Fruit fly (Drosophila melanogaster) whole organism, embryonic: ENCODE measurements around the gene mon2.

ENCODE experiments used
- Abd-B ChIP-seq: fragments of 200-800 bp; sonication (Bioruptor generic); optimal IDR thresholded peaks from 2 replicates; lab custom pipeline; 2018; ENCODE audit warnings: missing biosample characterization, mild to moderate bottlenecking, missing genetic modification characterization, moderate library complexity
- Atf-2 ChIP-seq: fragments of 200-800 bp; sonication (Bioruptor generic); optimal IDR thresholded peaks from 2 replicates; lab custom pipeline; 2016; ENCODE audit warnings: missing biosample characterization, missing genetic modification characterization
- BEAF-32 ChIP-seq: fragments of 200-800 bp; sonication (Bioruptor generic); optimal IDR thresholded peaks from 3 replicates; lab custom pipeline; 2017; ENCODE audit warnings: missing biosample characterization, missing genetic modification characterization, mild to moderate bottlenecking, moderate library complexity, missing genetic modification reagents
- CG14441 ChIP-seq: fragments of 200-800 bp; sonication (Bioruptor generic); IDR thresholded peaks from 2 replicates; pipeline ENCODE4 v1.3.6; 2022; ENCODE audit warnings: missing biosample characterization, missing genetic modification characterization
- CG14710 ChIP-seq: fragments of 200-800 bp; sonication (Bioruptor generic); optimal IDR thresholded peaks from 3 replicates; lab custom pipeline; 2019; ENCODE audit warnings: missing biosample characterization, mild to moderate bottlenecking, missing genetic modification characterization, moderate library complexity
- CG1603 ChIP-seq: fragments of 200-800 bp; sonication (Bioruptor generic); optimal IDR thresholded peaks from 2 replicates; lab custom pipeline; 2019; ENCODE audit warnings: missing biosample characterization, mild to moderate bottlenecking, missing genetic modification characterization, moderate library complexity
- CG2712 ChIP-seq: fragments of 200-800 bp; optimal IDR thresholded peaks from 3 replicates; lab custom pipeline; 2019; ENCODE audit warnings: missing biosample characterization, mild to moderate bottlenecking, missing genetic modification characterization, moderate library complexity
- CG30403 ChIP-seq: fragments of 200-800 bp; sonication (Bioruptor generic); optimal IDR thresholded peaks from 3 replicates; lab custom pipeline; 2016; ENCODE audit warnings: missing biosample characterization, missing genetic modification characterization
- CG31388 ChIP-seq: fragments of 200-800 bp; sonication (Bioruptor generic); optimal IDR thresholded peaks from 2 replicates; lab custom pipeline; 2016; ENCODE audit warnings: missing biosample characterization, missing genetic modification characterization
- CG31441 ChIP-seq: fragments of 200-800 bp; sonication (Bioruptor generic); IDR thresholded peaks from 2 replicates; pipeline ENCODE4 v1.3.6; 2022; ENCODE audit warnings: missing biosample characterization, missing genetic modification characterization
- CG3726 ChIP-seq: fragments of 200-800 bp; sonication (Bioruptor generic); IDR thresholded peaks from 3 replicates; pipeline ENCODE4, ENCODE4 v1.3.6; 2022; ENCODE audit warnings: missing biosample characterization, missing genetic modification characterization
- CG4328 ChIP-seq: fragments of 200-800 bp; sonication (Bioruptor generic); optimal IDR thresholded peaks from 3 replicates; lab custom pipeline; 2017; ENCODE audit warnings: missing biosample characterization, missing genetic modification reagents, missing genetic modification characterization
- CG4360 ChIP-seq: fragments of 200-800 bp; sonication (Bioruptor generic); IDR thresholded peaks from 2 replicates; pipeline ENCODE4 v1.3.6; 2022; ENCODE audit warnings: missing biosample characterization, missing genetic modification characterization
- CG6765 ChIP-seq: fragments of 200-800 bp; sonication (Bioruptor generic); optimal IDR thresholded peaks from 3 replicates; lab custom pipeline; 2017; ENCODE audit warnings: missing biosample characterization, mild to moderate bottlenecking, missing genetic modification characterization
- CG7928 ChIP-seq: fragments of 200-800 bp; sonication (Bioruptor generic); optimal IDR thresholded peaks from 2 replicates; lab custom pipeline; 2017; ENCODE audit warnings: missing biosample characterization, mild to moderate bottlenecking, missing genetic modification characterization
- CG9437 ChIP-seq: fragments of 200-800 bp; sonication (Bioruptor generic); optimal IDR thresholded peaks from 2 replicates; lab custom pipeline; 2018; ENCODE audit warnings: missing biosample characterization, mild to moderate bottlenecking, missing genetic modification characterization
- CG9797 ChIP-seq: fragments of 200-800 bp; sonication (Bioruptor generic); optimal IDR thresholded peaks from 3 replicates; lab custom pipeline; 2018; ENCODE audit warnings: missing biosample characterization, mild to moderate bottlenecking, missing genetic modification characterization
- CG9932 ChIP-seq: fragments of 200-800 bp; sonication (Bioruptor generic); IDR thresholded peaks from 2 replicates; pipeline ENCODE4 v1.3.6; 2022; ENCODE audit warnings: missing biosample characterization, missing genetic modification characterization
- CoRest ChIP-seq: fragments of 200-800 bp; sonication (Bioruptor generic); optimal IDR thresholded peaks from 3 replicates; lab custom pipeline; 2018; ENCODE audit warnings: missing biosample characterization, mild to moderate bottlenecking, missing genetic modification characterization, moderate library complexity
- Elba2 ChIP-seq: fragments of 200-800 bp; sonication (Bioruptor generic); optimal IDR thresholded peaks from 3 replicates; lab custom pipeline; 2016; ENCODE audit warnings: missing biosample characterization, missing genetic modification characterization
- Gsc ChIP-seq: fragments of 200-800 bp; sonication (Bioruptor generic); IDR thresholded peaks from 2 replicates; pipeline ENCODE4 v1.3.6; 2022; ENCODE audit warnings: missing biosample characterization, missing genetic modification characterization
- Hr3 ChIP-seq: fragments of 200-800 bp; sonication (Bioruptor generic); optimal IDR thresholded peaks from 3 replicates; lab custom pipeline; 2016; ENCODE audit warnings: missing biosample characterization, missing genetic modification characterization
- Jarid2 ChIP-seq: fragments of 200-800 bp; sonication (Bioruptor generic); optimal IDR thresholded peaks from 3 replicates; lab custom pipeline; 2017; ENCODE audit warnings: mild to moderate bottlenecking, missing biosample characterization, missing genetic modification reagents, missing genetic modification characterization
- Kr ChIP-seq: fragments of 200-800 bp; sonication (Bioruptor generic); optimal IDR thresholded peaks from 2 replicates; lab custom pipeline; 2017; ENCODE audit warnings: missing biosample characterization, mild to moderate bottlenecking, missing genetic modification characterization
- Meics ChIP-seq: fragments of 200-800 bp; sonication (Bioruptor generic); optimal IDR thresholded peaks from 2 replicates; lab custom pipeline; 2017; ENCODE audit warnings: missing biosample characterization, mild to moderate bottlenecking, missing genetic modification characterization
- Mes4 ChIP-seq: fragments of 200-800 bp; sonication (Bioruptor generic); optimal IDR thresholded peaks from 2 replicates; lab custom pipeline; 2016; ENCODE audit warnings: missing biosample characterization, missing genetic modification characterization
- Nf-YA ChIP-seq: fragments of 200-800 bp; sonication (Bioruptor generic); IDR thresholded peaks from 2 replicates; pipeline ENCODE4 v1.3.6; 2022; ENCODE audit warnings: missing biosample characterization, missing genetic modification characterization
- Side ChIP-seq: fragments of 200-800 bp; sonication (Bioruptor generic); optimal IDR thresholded peaks from 2 replicates; lab custom pipeline; 2016; ENCODE audit warnings: missing biosample characterization, missing genetic modification characterization
- Sin3A ChIP-seq: fragments of >200 bp; optimal IDR thresholded peaks from 2 replicates; lab custom pipeline; 2018
- TFAM ChIP-seq: fragments of 200-800 bp; sonication (Bioruptor generic); optimal IDR thresholded peaks from 2 replicates; lab custom pipeline; 2017; ENCODE audit warnings: missing biosample characterization, missing genetic modification characterization, inconsistent platforms
- Usf ChIP-seq: fragments of 200-800 bp; sonication (Bioruptor generic); optimal IDR thresholded peaks from 2 replicates; lab custom pipeline; 2017; ENCODE audit warnings: missing genotype, missing biosample characterization, missing genetic modification characterization
- aop ChIP-seq: fragments of 200-800 bp; sonication (Bioruptor generic); IDR thresholded peaks from 2 replicates; pipeline ENCODE4 v1.3.6; 2022; ENCODE audit warnings: missing biosample characterization, missing genetic modification characterization
- az2 ChIP-seq: fragments of 200-800 bp; sonication (Bioruptor generic); optimal IDR thresholded peaks from 3 replicates; lab custom pipeline; 2016; ENCODE audit warnings: missing biosample characterization, missing genetic modification characterization
- bowl ChIP-seq: fragments of 200-800 bp; sonication (Bioruptor generic); IDR thresholded peaks from 2 replicates; pipeline ENCODE4 v1.3.6; 2022; ENCODE audit warnings: missing biosample characterization, missing genetic modification characterization
- btn ChIP-seq: fragments of 200-800 bp; sonication (Bioruptor generic); optimal IDR thresholded peaks from 2 replicates; lab custom pipeline; 2016; ENCODE audit warnings: missing biosample characterization, missing genetic modification characterization
- cad ChIP-seq: fragments of >200 bp; optimal IDR thresholded peaks from 2 replicates; lab custom pipeline; 2017; ENCODE audit warnings: missing biosample characterization, missing genetic modification characterization
- cas ChIP-seq: fragments of 200-800 bp; sonication (Bioruptor generic); IDR thresholded peaks from 2 replicates; pipeline ENCODE4 v1.3.6; 2022; ENCODE audit warnings: missing biosample characterization, missing genetic modification characterization
- chn ChIP-seq: fragments of 200-800 bp; sonication (Bioruptor generic); optimal IDR thresholded peaks from 2 replicates; lab custom pipeline; 2016; ENCODE audit warnings: missing biosample characterization, missing genetic modification characterization
- dan ChIP-seq: fragments of 200-800 bp; sonication (Bioruptor generic); IDR thresholded peaks from 2 replicates; pipeline ENCODE4 v1.3.6; 2022; ENCODE audit warnings: missing biosample characterization, missing genetic modification characterization
- ewg ChIP-seq: fragments of 200-800 bp; sonication (Bioruptor generic); optimal IDR thresholded peaks from 3 replicates; lab custom pipeline; 2017; ENCODE audit warnings: mild to moderate bottlenecking, missing biosample characterization, missing genetic modification reagents, missing genetic modification characterization
- exex ChIP-seq: fragments of 200-800 bp; sonication (Bioruptor generic); optimal IDR thresholded peaks from 4 replicates; lab custom pipeline; 2018; ENCODE audit warnings: missing biosample characterization, mild to moderate bottlenecking, missing genetic modification characterization, moderate library complexity
- gcm ChIP-seq: fragments of 200-800 bp; sonication (Bioruptor generic); optimal IDR thresholded peaks from 2 replicates; lab custom pipeline; 2019; ENCODE audit warnings: missing biosample characterization, mild to moderate bottlenecking, missing genetic modification characterization, moderate library complexity
- gcm2 ChIP-seq: fragments of 200-800 bp; sonication (Bioruptor generic); optimal IDR thresholded peaks from 2 replicates; lab custom pipeline; 2016; ENCODE audit warnings: missing biosample characterization, missing genetic modification characterization
- jing ChIP-seq: fragments of 200-800 bp; sonication (Bioruptor generic); optimal IDR thresholded peaks from 2 replicates; lab custom pipeline; 2018; ENCODE audit warnings: missing biosample characterization, mild to moderate bottlenecking, missing genetic modification characterization
- kni ChIP-seq: fragments of 200-800 bp; sonication (Bioruptor generic); optimal IDR thresholded peaks from 3 replicates; lab custom pipeline; 2017; ENCODE audit warnings: mild to moderate bottlenecking, missing biosample characterization, missing genetic modification reagents, missing genetic modification characterization
- p53 ChIP-seq: fragments of 200-800 bp; sonication (Bioruptor generic); optimal IDR thresholded peaks from 2 replicates; lab custom pipeline; 2016; ENCODE audit warnings: missing biosample characterization, missing genetic modification characterization
- phol ChIP-seq: fragments of 200-800 bp; sonication (Bioruptor generic); optimal IDR thresholded peaks from 3 replicates; lab custom pipeline; 2018; ENCODE audit warnings: missing biosample characterization, mild to moderate bottlenecking, missing genetic modification characterization, moderate library complexity
- psq ChIP-seq: fragments of 200-800 bp; sonication (Bioruptor generic); optimal IDR thresholded peaks from 2 replicates; lab custom pipeline; 2017; ENCODE audit warnings: missing biosample characterization, missing genetic modification characterization
- sna ChIP-seq: fragments of 200-800 bp; sonication (Bioruptor generic); IDR thresholded peaks from 2 replicates; pipeline ENCODE4 v1.3.6; 2022; ENCODE audit warnings: missing biosample characterization, missing genetic modification characterization; ENCODE audit not compliant: partially characterized antibody
- stc ChIP-seq: fragments of 200-800 bp; sonication (Bioruptor generic); IDR thresholded peaks from 2 replicates; pipeline ENCODE4 v1.3.6; 2022; ENCODE audit warnings: missing biosample characterization, missing genetic modification characterization
- z ChIP-seq: fragments of 200-800 bp; sonication (Bioruptor generic); IDR thresholded peaks from 3 replicates; pipeline ENCODE4 v1.3.6; 2022; ENCODE audit warnings: missing biosample characterization, missing genetic modification characterization
- zfh2 ChIP-seq: fragments of 200-800 bp; sonication (Bioruptor generic); optimal IDR thresholded peaks from 2 replicates; lab custom pipeline; 2016; ENCODE audit warnings: missing biosample characterization, missing genetic modification characterization

mon2 gene

dm6 chr2L:8086736-8087467 is 36.9 kb downstream of the mon2 start (continued):
- TF ChIP-seq gcm (GFP tag; lab: Kevin White, UChicago) (no peak), CG30403 (GFP tag; lab: Kevin White, UChicago) (no peak), gcm2 (GFP tag; lab: Kevin White, UChicago) (no peak), z (GFP tag; lab: Robert Waterston, UW) (no peak), Hr3 (GFP tag; lab: Kevin White, UChicago) (no peak), Kr (no peak), CG4328 (GFP tag; lab: Kevin White, UChicago) (no peak), dan (GFP tag; lab: Robert Waterston, UW) (no peak), CG14710 (tag; lab: Kevin White, UChicago) (no peak), CG9797 (no peak), Atf-2 (GFP tag; lab: Kevin White, UChicago) (no peak), CoRest (tag; lab: Kevin White, UChicago) (peak; percentile 17), CG31388 (no peak), CG7928 (GFP tag; lab: Kevin White, UChicago) (no peak), CG31441 (GFP tag; lab: Robert Waterston, UW) (no peak), Elba2 (GFP tag; lab: Kevin White, UChicago) (no peak), az2 (GFP tag; lab: Kevin White, UChicago) (no peak), CG4360 (no peak), phol (no peak), Side (GFP tag; lab: Kevin White, UChicago) (no peak), Jarid2 (GFP tag; lab: Kevin White, UChicago) (no peak), cad (GFP tag; lab: Kevin White, UChicago) (no peak), TFAM (GFP tag; lab: Kevin White, UChicago) (no peak), BEAF-32 (GFP tag; lab: Kevin White, UChicago) (no peak), zfh2 (GFP tag; lab: Kevin White, UChicago) (peak; percentile 29), Nf-YA (GFP tag; lab: Robert Waterston, UW) (no peak), Mes4 (GFP tag; lab: Kevin White, UChicago) (no peak), sna (GFP tag; lab: Robert Waterston, UW) (no peak), CG14441 (GFP tag; lab: Robert Waterston, UW) (no peak), CG6765 (no peak), p53 (GFP tag; lab: Kevin White, UChicago) (no peak), CG3726 (GFP tag; lab: Robert Waterston, UW) (no peak), CG1603 (tag; lab: Kevin White, UChicago) (no peak), psq (GFP tag; lab: Kevin White, UChicago) (no peak), btn (GFP tag; lab: Kevin White, UChicago) (no peak), chn (GFP tag; lab: Kevin White, UChicago) (no peak), CG9932 (peak; percentile 27; the same call in 1 of the 2 replicates), Usf (GFP tag; lab: Kevin White, UChicago) (no peak), CG9437 (GFP tag; lab: Kevin White, UChicago) (no peak), ewg (GFP tag; lab: Kevin White, UChicago) (no peak), kni (GFP tag; lab: Kevin White, UChicago) (no peak), jing (GFP tag; lab: Kevin White, UChicago) (no peak), Meics (no peak), cas (no peak), exex (tag; lab: Kevin White, UChicago) (peak; percentile 38), Abd-B (GFP tag; lab: Kevin White, UChicago) (no peak), Sin3A (lab: Kevin White, UChicago) (no peak), aop (GFP tag; lab: Robert Waterston, UW) (no peak), Gsc (GFP tag; lab: Robert Waterston, UW) (no peak), stc (no peak), CG2712 (tag; lab: Kevin White, UChicago) (no peak), bowl (no peak)
